Worm (Caenorhabditis elegans) whole organism, young adult: ENCODE results near the gene C50A2.7.

Source experiments
- Y53F4B.3 ChIP-seq: fragments of 200-800 bp; sonication (Bioruptor generic); IDR thresholded peaks from 2 replicates; pipeline ENCODE4 v1.3.6; 2022; ENCODE audit warnings: missing genetic modification reagents, missing genetic modification characterization, missing compliant biosample characterization
- ceh-58 ChIP-seq: fragments of 200-800 bp; sonication (Bioruptor generic); IDR thresholded peaks from 2 replicates; pipeline ENCODE4 v1.3.6; 2022; ENCODE audit warnings: missing genetic modification characterization, missing compliant biosample characterization
- dpl-1 ChIP-seq: fragments of 150-350 bp; optimal IDR thresholded peaks from 2 replicates; lab custom pipeline; 2014; ENCODE audit warnings: missing biosample characterization, missing genetic modification reagents, missing genetic modification characterization
- egl-18 ChIP-seq: fragments of 200-800 bp; sonication (Bioruptor generic); IDR thresholded peaks from 2 replicates; pipeline ENCODE4 v1.3.6; 2022; ENCODE audit warnings: missing genetic modification reagents, missing genetic modification characterization, missing compliant biosample characterization
- madf-3 ChIP-seq: fragments of 200-800 bp; sonication (Bioruptor generic); IDR thresholded peaks from 2 replicates; pipeline ENCODE4 v1.3.6; 2022; ENCODE audit warnings: missing genetic modification reagents, missing genetic modification characterization, missing compliant biosample characterization
- pha-4 ChIP-seq: fragments of 150-350 bp; sonication (generic microtip); optimal IDR thresholded peaks from 2 replicates; lab custom pipeline; 2014; ENCODE audit warnings: missing biosample characterization, missing genetic modification reagents, missing genetic modification characterization
- somi-1 ChIP-seq: fragments of 200-800 bp; sonication (Bioruptor generic); optimal IDR thresholded peaks from 2 replicates; lab custom pipeline; 2018; ENCODE audit warnings: mild to moderate bottlenecking, missing genetic modification characterization, missing compliant biosample characterization
- sptf-2 ChIP-seq: fragments of 200-800 bp; sonication (Bioruptor generic); optimal IDR thresholded peaks from 2 replicates; lab custom pipeline; 2018; ENCODE audit warnings: mild to moderate bottlenecking, missing genetic modification characterization, missing compliant biosample characterization
- ztf-6 ChIP-seq: fragments of 200-800 bp; sonication (Bioruptor generic); IDR thresholded peaks from 2 replicates; pipeline ENCODE4 v1.3.6; 2022; ENCODE audit warnings: missing genetic modification reagents, missing genetic modification characterization, missing compliant biosample characterization

DNA sequence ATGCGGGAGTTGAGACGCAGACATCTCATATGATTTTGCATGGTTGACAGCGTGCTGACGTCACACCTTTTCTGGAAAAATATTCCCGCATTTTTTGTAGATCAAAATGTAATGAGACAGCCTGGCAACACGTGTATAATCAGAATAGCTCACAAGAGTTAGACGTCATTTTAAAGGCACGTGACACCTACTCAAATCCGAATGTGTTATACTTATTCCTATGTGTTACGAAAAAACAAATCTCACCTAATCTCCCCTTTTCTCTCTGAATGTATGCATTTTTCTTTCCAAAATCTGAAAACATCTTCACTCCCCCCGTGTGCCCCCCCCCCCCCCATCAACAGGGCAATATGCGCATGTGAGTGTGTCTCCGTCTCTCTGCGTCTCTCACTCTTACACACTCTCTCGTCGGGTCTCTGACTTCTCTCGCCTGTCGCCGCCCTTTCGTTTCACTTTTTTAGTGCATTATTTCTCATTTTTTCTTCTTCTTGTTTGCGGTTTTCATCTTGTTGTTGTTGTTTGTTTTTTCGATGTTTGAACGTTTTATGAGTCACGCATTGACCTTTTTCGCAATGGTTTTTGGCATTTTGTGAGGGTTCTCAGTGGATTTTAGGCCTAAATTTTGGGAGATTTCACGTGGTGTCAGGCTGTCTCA, 5.2 kb downstream of the C50A2.7 start:
- TF ChIP-seq ztf-6 (GFP tag; lab: Robert Waterston, UW): no peak
- no peak for TF ChIP-seq egl-18 (GFP tag; lab: Robert Waterston, UW)
- no peak for TF ChIP-seq ceh-58
- no peak for TF ChIP-seq somi-1 (GFP tag; lab: Kevin White, UChicago)
- TF ChIP-seq sptf-2 (GFP tag; lab: Kevin White, UChicago): no peak
- no peak for TF ChIP-seq Y53F4B.3 (GFP tag; lab: Robert Waterston, UW)
- TF ChIP-seq madf-3 (GFP tag; lab: Robert Waterston, UW): no peak
- no peak for TF ChIP-seq dpl-1 (GFP tag; lab: Kevin White, UChicago)
- TF ChIP-seq pha-4 (tag; lab: Kevin White, UChicago): no peak
